Worm (Caenorhabditis elegans): Measurements from ENCODE around the gene flp-6.

ce11 chrV:9489411-9489810, 17.6 kb downstream of the flp-6 start, which contains the start of gene K06A4.10:
- TF ChIP-seq dao-5 (tag; optimal IDR thresholded peaks at IDR 0.05) (no peak), him-1 (tag; optimal IDR thresholded peaks at IDR 0.05) (no peak), W03F9.2 (tag; optimal IDR thresholded peaks at IDR 0.05) (no peak)

Measured in whole organism, L4/young adult.